Worm (Caenorhabditis elegans): ENCODE measurements around the gene F10B5.3.

Gene F10B5.3

DNA sequence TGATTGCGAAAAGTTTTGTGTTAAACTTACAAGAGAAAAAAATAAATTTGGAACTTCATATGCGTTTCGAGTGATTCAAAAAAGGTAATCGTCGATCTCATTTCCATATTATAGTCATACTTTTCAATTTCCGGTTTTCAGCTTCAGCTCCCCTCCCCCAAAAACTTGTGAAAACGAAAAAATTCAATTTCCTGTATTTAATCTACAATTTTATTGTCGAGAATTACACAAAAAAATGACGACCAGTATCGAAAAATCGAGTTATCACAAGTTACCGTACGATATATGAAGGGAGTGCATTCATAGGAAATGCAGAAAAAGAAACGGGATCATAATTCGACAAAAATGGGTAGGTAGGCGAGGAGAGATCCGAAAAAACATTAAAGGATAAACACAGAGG is 37.8 kb downstream of the F10B5.3 start, which contains the start of gene lron-4:
TSS of gene lron-4 (minus strand) at position 101 of the 400 bp plus-strand sequence.
- no peak for TF ChIP-seq D1046.2 (GFP tag; IDR thresholded peaks at IDR 0.05)
- TF ChIP-seq ztf-7 (tag; optimal IDR thresholded peaks at IDR 0.05), result no peak
- no peak for TF ChIP-seq Y105C5A.15 (GFP tag; IDR thresholded peaks at IDR 0.05)
- TF ChIP-seq mxl-2 (GFP tag; conservative IDR thresholded peaks at IDR 0.05), result no peak
- TF ChIP-seq nhr-6 (tag; optimal IDR thresholded peaks at IDR 0.05), result no peak
- TF ChIP-seq lin-29 (GFP tag; IDR thresholded peaks at IDR 0.05), result no peak
- no peak for TF ChIP-seq unc-39 (tag; optimal IDR thresholded peaks at IDR 0.05)
- TF ChIP-seq lin-13 (GFP tag; optimal IDR thresholded peaks at IDR 0.05), result no peak
- no peak for TF ChIP-seq ceh-20 (GFP tag; IDR thresholded peaks at IDR 0.05)
- no peak for TF ChIP-seq dmd-8 (GFP tag; IDR thresholded peaks at IDR 0.05)
- TF ChIP-seq sdz-12 (GFP tag; optimal IDR thresholded peaks at IDR 0.05), result no peak
- no peak for TF ChIP-seq T20F7.1 (GFP tag; optimal IDR thresholded peaks at IDR 0.05)
- no peak for TF ChIP-seq ceh-28 (tag; optimal IDR thresholded peaks at IDR 0.05)
- TF ChIP-seq daf-16 (GFP tag; optimal IDR thresholded peaks at IDR 0.05), result no peak
- no peak for TF ChIP-seq daf-16 (tag; optimal IDR thresholded peaks at IDR 0.05)
- TF ChIP-seq fos-1 (tag; optimal IDR thresholded peaks at IDR 0.05), result no peak
- no peak for TF ChIP-seq vab-7 (GFP tag; IDR thresholded peaks at IDR 0.05)
- TF ChIP-seq skn-1 (tag; optimal IDR thresholded peaks at IDR 0.05), result no peak

DNA sequence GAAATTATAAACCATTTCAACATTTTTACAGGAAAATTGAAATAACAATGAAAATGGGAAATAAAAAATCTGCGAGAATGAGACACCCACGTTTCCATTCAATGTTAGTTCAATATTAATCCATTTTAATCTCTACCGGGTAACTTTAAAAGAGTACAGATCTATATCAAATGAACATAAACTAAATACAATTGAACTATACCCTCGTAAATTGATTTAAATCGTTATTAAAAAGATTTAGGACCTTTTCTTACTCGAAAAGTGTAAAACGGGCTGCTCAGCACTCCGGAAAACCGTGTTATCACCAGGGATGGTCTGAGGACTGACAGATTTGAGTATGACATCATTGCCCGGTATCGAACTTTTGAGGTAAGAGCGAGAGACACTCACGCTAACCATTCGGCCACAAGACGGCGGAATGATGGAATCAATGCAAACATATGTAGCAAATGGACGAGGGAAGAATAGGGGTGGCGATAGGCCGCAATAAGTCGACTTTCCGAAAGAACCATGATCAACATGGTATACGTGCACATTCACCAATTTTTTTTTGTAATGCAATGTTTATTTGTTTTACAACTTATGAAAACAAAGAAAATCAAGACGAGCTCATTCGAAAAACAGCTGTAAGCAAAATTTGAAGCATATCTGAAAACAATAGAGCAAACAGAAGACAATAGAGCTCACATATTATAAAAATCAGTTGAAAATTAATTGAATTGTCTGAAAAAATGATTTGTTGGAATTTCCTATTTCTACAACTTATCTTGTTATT is 42.7 kb downstream of the F10B5.3 start, which contains the start of the genes chst-1 and C41C4.9:
TSS of gene chst-1 (minus strand) at position 51 of the 775 bp plus-strand sequence.
TSS of gene C41C4.9 (plus strand) at position 725 of the 775 bp plus-strand sequence.
- TF ChIP-seq lin-13 (GFP tag; optimal IDR thresholded peaks at IDR 0.05) (peak; percentile 40), mdt-29 (GFP tag; IDR thresholded peaks at IDR 0.05) (peak; percentile 76; the same call in 1 of the 2 replicates), mxl-2 (GFP tag; conservative IDR thresholded peaks at IDR 0.05) (peak; percentile 71; the same call in 1 of the 2 replicates), lir-3 (tag; optimal IDR thresholded peaks at IDR 0.05) (peak; percentile 82), zip-11 (GFP tag; IDR thresholded peaks at IDR 0.05) (peak; percentile 64; the same call in 1 of the 2 replicates), dve-1 (tag; optimal IDR thresholded peaks at IDR 0.05; ENCODE audit: insufficient read depth) (peak; percentile 78), lin-1 (GFP tag; IDR thresholded peaks at IDR 0.05) (peak; percentile 96), unc-130 (GFP tag; optimal IDR thresholded peaks at IDR 0.05) (peak; percentile 83), lin-38 (GFP tag; IDR thresholded peaks at IDR 0.05) (no peak; the same call in 1 of the 2 replicates), Y5F2A.4 (GFP tag; optimal IDR thresholded peaks at IDR 0.05) (peak; percentile 86), ceh-20 (GFP tag; IDR thresholded peaks at IDR 0.05) (peak; percentile 80), ZK546.5 (tag; optimal IDR thresholded peaks at IDR 0.05) (no peak), ceh-32 (tag; optimal IDR thresholded peaks at IDR 0.05; ENCODE audit: poor library complexity) (no peak), lin-39 (tag; optimal IDR thresholded peaks at IDR 0.05) (no peak), nhr-25 (tag; optimal IDR thresholded peaks at IDR 0.05; ENCODE audit: borderline replicate concordance, insufficient read depth) (peak; percentile 71), unc-62 (GFP tag; optimal IDR thresholded peaks at IDR 0.05 in 1 of 2) (peak in 1 of 2 experiments; percentile 89), unc-62 (tag; optimal IDR thresholded peaks at IDR 0.05) (no peak), set-16 (GFP tag; IDR thresholded peaks at IDR 0.05) (no peak), nhr-11 (tag; optimal IDR thresholded peaks at IDR 0.05) (no peak), lin-29 (GFP tag; IDR thresholded peaks at IDR 0.05) (peak; percentile 51; the same call in 1 of the 2 replicates), nhr-41 (GFP tag; IDR thresholded peaks at IDR 0.05) (peak; percentile 92), hif-1 (tag; optimal IDR thresholded peaks at IDR 0.05) (no peak), nhr-111 (GFP tag; optimal IDR thresholded peaks at IDR 0.05) (peak; percentile 88), ces-1 (GFP tag; optimal IDR thresholded peaks at IDR 0.05) (no peak), cey-2 (tag; optimal IDR thresholded peaks at IDR 0.05; ENCODE audit: borderline replicate concordance, insufficient read depth) (no peak), snpc-4 (tag; optimal IDR thresholded peaks at IDR 0.05) (peak; percentile 3), F26F4.8 (GFP tag; conservative IDR thresholded peaks at IDR 0.05) (peak; percentile 97), nhr-42 (GFP tag; IDR thresholded peaks at IDR 0.05) (no peak; the same call in none of the 2 replicates), mxl-3 (GFP tag; optimal IDR thresholded peaks at IDR 0.05) (peak; percentile 82), pqm-1 (tag; optimal IDR thresholded peaks at IDR 0.05) (peak; percentile 20), tag-97 (GFP tag; IDR thresholded peaks at IDR 0.05) (no peak), Y48G9A.11 (GFP tag; IDR thresholded peaks at IDR 0.05) (peak; percentile 84; the same call in 1 of the 2 replicates), nhr-48 (tag; optimal IDR thresholded peaks at IDR 0.05) (peak; percentile 56), hmg-1.1 (GFP tag; IDR thresholded peaks at IDR 0.05) (peak; percentile 76), sdz-12 (GFP tag; optimal IDR thresholded peaks at IDR 0.05) (peak; percentile 77)
